Worm (Caenorhabditis elegans) whole organism, late embryonic: ENCODE data around the gene irld-33.

Experiments
- F13H6.1 ChIP-seq: sonication (generic microtip); optimal IDR thresholded peaks from 2 replicates; lab custom pipeline; 2016; ENCODE audit warnings: missing genetic modification characterization, missing compliant biosample characterization
- ahr-1 ChIP-seq: sonication (generic microtip); optimal IDR thresholded peaks from 2 replicates; lab custom pipeline; 2016; ENCODE audit warnings: missing genetic modification characterization, missing compliant biosample characterization
- ama-1 ChIP-seq: fragments of 150-350 bp; optimal IDR thresholded peaks from 2 replicates; lab custom pipeline; 2014
- ceh-18 ChIP-seq: sonication (generic microtip); optimal IDR thresholded peaks from 2 replicates; lab custom pipeline; 2016; ENCODE audit warnings: missing genetic modification characterization, missing compliant biosample characterization
- ceh-24 ChIP-seq: sonication (generic microtip); optimal IDR thresholded peaks from 2 replicates; lab custom pipeline; 2016; ENCODE audit warnings: mild to moderate bottlenecking, missing genetic modification characterization, missing compliant biosample characterization
- ets-4 ChIP-seq: sonication (generic microtip); optimal IDR thresholded peaks from 2 replicates; lab custom pipeline; 2016; ENCODE audit warnings: missing genetic modification characterization, missing compliant biosample characterization
- gmeb-2 ChIP-seq: sonication (generic microtip); optimal IDR thresholded peaks from 2 replicates; lab custom pipeline; 2016; ENCODE audit warnings: missing genetic modification characterization, inconsistent platforms, missing compliant biosample characterization
- lim-6 ChIP-seq: sonication (generic microtip); optimal IDR thresholded peaks from 2 replicates; lab custom pipeline; 2016; ENCODE audit warnings: missing genetic modification characterization, missing compliant biosample characterization
- nhr-11 ChIP-seq: fragments of 150-350 bp; optimal IDR thresholded peaks from 2 replicates; lab custom pipeline; 2014; ENCODE audit warnings: missing biosample characterization, missing genetic modification characterization
- pha-4 ChIP-seq: fragments of 150-350 bp; optimal IDR thresholded peaks from 2 replicates; lab custom pipeline; 2018; ENCODE audit warnings: missing biosample characterization, missing genetic modification reagents, missing genetic modification characterization
- rnt-1 ChIP-seq: sonication (generic microtip); optimal IDR thresholded peaks from 2 replicates; lab custom pipeline; 2016; ENCODE audit warnings: missing genetic modification characterization, missing compliant biosample characterization
- tbx-7 ChIP-seq: sonication (generic microtip); optimal IDR thresholded peaks from 2 replicates; lab custom pipeline; 2016; ENCODE audit warnings: missing genotype, missing genetic modification characterization, missing compliant biosample characterization

DNA sequence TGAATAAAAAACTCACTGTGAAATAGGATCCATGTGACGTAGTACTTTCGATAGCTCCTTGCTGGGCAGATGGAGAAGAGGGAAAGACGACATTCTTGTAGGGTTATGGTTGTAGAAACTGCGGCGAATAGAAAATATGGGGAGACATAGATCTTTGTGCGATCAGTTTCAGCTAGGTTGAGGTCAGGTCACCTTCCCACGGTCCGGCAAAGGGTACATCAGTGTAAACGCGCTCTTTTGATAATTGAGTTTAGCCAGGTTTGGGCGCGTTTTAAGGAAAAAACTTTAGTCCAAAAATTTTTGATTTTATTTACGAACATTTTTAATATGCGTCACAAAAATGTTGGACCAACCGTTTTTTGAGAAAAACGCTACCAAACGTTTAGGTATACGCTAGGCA is 17.2 kb downstream of the irld-33 start, which contains the start of gene F36H5.17:
- no peak for TF ChIP-seq ceh-24 (tag; lab: Kevin White, UChicago)
- TF ChIP-seq gmeb-2 (tag; lab: Kevin White, UChicago), result no peak
- TF ChIP-seq ahr-1 (tag; lab: Kevin White, UChicago), result no peak
- TF ChIP-seq nhr-11 (tag; lab: Kevin White, UChicago), result no peak
- TF ChIP-seq ama-1 (lab: Kevin White, UChicago), result no peak
- no peak for TF ChIP-seq ets-4
- TF ChIP-seq tbx-7 (tag; lab: Kevin White, UChicago), result no peak
- no peak for TF ChIP-seq rnt-1
- TF ChIP-seq F13H6.1 (tag; lab: Kevin White, UChicago), result no peak
- no peak for TF ChIP-seq lim-6
- no peak for TF ChIP-seq pha-4 (tag; lab: Kevin White, UChicago)
- TF ChIP-seq ceh-18 (tag; lab: Kevin White, UChicago), result no peak
